Worm (Caenorhabditis elegans) whole organism, early embryonic: ENCODE measurements around the gene srh-145.

ENCODE experiments used
- B0310.2 ChIP-seq: sonication (generic microtip); optimal IDR thresholded peaks from 2 replicates; lab custom pipeline; 2016; ENCODE audit warnings: mild to moderate bottlenecking, missing genetic modification characterization, missing compliant biosample characterization
- F13C5.2 ChIP-seq: sonication (generic microtip); optimal IDR thresholded peaks from 2 replicates; lab custom pipeline; 2017; ENCODE audit warnings: mild to moderate bottlenecking, missing genetic modification characterization, inconsistent platforms, missing compliant biosample characterization
- aly-1 ChIP-seq: sonication (generic microtip); optimal IDR thresholded peaks from 2 replicates; lab custom pipeline; 2016; ENCODE audit warnings: missing genetic modification characterization, missing compliant biosample characterization
- ama-1 ChIP-seq: fragments of 150-350 bp; optimal IDR thresholded peaks from 2 replicates; lab custom pipeline; 2014
- ceh-13 ChIP-seq: fragments of 200-800 bp; sonication (Bioruptor generic); optimal IDR thresholded peaks from 2 replicates; lab custom pipeline; 2018; ENCODE audit warnings: mild to moderate bottlenecking, missing genetic modification characterization, missing compliant biosample characterization
- ceh-36 ChIP-seq: sonication (generic microtip); optimal IDR thresholded peaks from 2 replicates; lab custom pipeline; 2016; ENCODE audit warnings: missing genetic modification characterization, inconsistent platforms, missing compliant biosample characterization
- ets-7 ChIP-seq: sonication (generic microtip); optimal IDR thresholded peaks from 2 replicates; lab custom pipeline; 2016; ENCODE audit warnings: missing genotype, missing genetic modification characterization, missing compliant biosample characterization
- flt-1 ChIP-seq: fragments of 200-800 bp; sonication (Bioruptor generic); IDR thresholded peaks from 2 replicates; pipeline ENCODE4 v1.3.6; 2022; ENCODE audit warnings: missing genetic modification characterization, missing compliant biosample characterization
- hmbx-1 ChIP-seq: sonication (generic microtip); optimal IDR thresholded peaks from 2 replicates; lab custom pipeline; 2016; ENCODE audit warnings: mild to moderate bottlenecking, missing genetic modification characterization, missing compliant biosample characterization
- hmg-4 ChIP-seq: fragments of 200-800 bp; sonication (Bioruptor generic); optimal IDR thresholded peaks from 2 replicates; lab custom pipeline; 2018; ENCODE audit warnings: mild to moderate bottlenecking, missing genetic modification characterization, missing compliant biosample characterization
- hnd-1 ChIP-seq: sonication (generic microtip); optimal IDR thresholded peaks from 2 replicates; lab custom pipeline; 2016; ENCODE audit warnings: missing genetic modification characterization, missing compliant biosample characterization
- pes-1 ChIP-seq: fragments of 200-800 bp; sonication (Bioruptor generic); IDR thresholded peaks from 2 replicates; pipeline ENCODE4 v1.3.6; 2022; ENCODE audit warnings: missing genetic modification reagents, missing genetic modification characterization, missing compliant biosample characterization
- scrt-1 ChIP-seq: fragments of 200-800 bp; sonication (Bioruptor generic); IDR thresholded peaks from 2 replicates; pipeline ENCODE4 v1.3.6; 2022; ENCODE audit warnings: missing genetic modification characterization, missing compliant biosample characterization
- sea-1 ChIP-seq: fragments of 200-800 bp; sonication (Bioruptor generic); conservative IDR thresholded peaks from 2 replicates; pipeline ENCODE4 v1.3.6; 2022; ENCODE audit warnings: missing genetic modification characterization, missing compliant biosample characterization
- tbx-11 ChIP-seq: fragments of 200-800 bp; sonication (Bioruptor generic); IDR thresholded peaks from 2 replicates; pipeline ENCODE4 v1.3.6; 2022; ENCODE audit warnings: missing genetic modification characterization, missing compliant biosample characterization
- tbx-37 ChIP-seq: fragments of 200-800 bp; sonication (Bioruptor generic); conservative IDR thresholded peaks from 2 replicates; pipeline ENCODE4 v1.3.6; 2022; ENCODE audit warnings: missing genetic modification reagents, missing genetic modification characterization, missing compliant biosample characterization
- tra-4 ChIP-seq: sonication (generic microtip); optimal IDR thresholded peaks from 2 replicates; lab custom pipeline; 2017; ENCODE audit warnings: missing genetic modification characterization, missing compliant biosample characterization

Gene srh-145

DNA sequence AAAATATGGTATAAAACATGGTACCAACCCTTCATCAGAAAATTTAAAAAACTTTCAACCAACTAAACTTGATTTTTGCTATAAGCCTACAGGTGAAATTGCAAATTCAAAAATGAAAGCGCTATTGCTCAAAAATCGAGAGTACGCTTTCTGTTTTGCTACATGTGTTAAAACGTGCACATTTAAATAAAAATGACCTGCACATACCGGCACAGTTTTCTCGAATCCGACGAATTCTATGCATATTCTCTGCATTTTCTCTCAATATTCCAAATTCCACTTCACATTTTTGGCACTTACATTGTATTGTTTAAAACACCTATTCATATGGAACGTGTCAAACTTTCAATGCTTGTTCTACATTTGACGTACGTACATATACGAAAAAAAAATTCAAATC lies at the start of gene srh-145:
Gene srh-145 (plus strand): TSS at position 193 of the 400 bp plus-strand sequence.
- TF ChIP-seq flt-1 (GFP tag; lab: Robert Waterston, UW) (no peak), B0310.2 (tag; lab: Kevin White, UChicago) (no peak), ceh-36 (tag; lab: Kevin White, UChicago) (no peak), ama-1 (lab: Kevin White, UChicago) (no peak), hmbx-1 (tag; lab: Kevin White, UChicago) (no peak), ets-7 (tag; lab: Kevin White, UChicago) (no peak), F13C5.2 (no peak), ceh-13 (no peak), hmg-4 (GFP tag; lab: Kevin White, UChicago) (no peak), hnd-1 (tag; lab: Kevin White, UChicago) (no peak), pes-1 (GFP tag; lab: Robert Waterston, UW) (no peak), tbx-37 (GFP tag; lab: Robert Waterston, UW) (no peak)

DNA sequence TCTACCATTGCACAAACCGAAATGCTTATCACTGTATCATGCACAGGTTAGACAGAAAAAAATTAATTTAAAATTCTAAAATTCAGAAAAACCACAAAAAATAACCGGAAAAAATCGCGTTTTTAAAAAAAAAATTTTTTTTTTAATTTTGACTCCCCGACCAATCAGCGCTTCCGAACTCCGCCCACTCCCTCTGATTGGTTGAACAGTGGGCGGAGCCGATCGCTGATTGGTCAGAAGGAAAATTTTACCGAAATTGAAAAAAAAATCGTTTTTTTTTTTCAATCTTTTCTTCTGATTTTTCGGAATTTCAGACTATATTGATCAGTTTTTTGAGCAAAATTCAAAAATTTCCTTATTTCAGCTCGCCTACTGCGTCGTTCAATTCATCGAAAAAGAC lies 49.2 kb upstream of the srh-145 start:
- TF ChIP-seq scrt-1, result no peak
- no peak for TF ChIP-seq aly-1 (tag; lab: Kevin White, UChicago)
- no peak for TF ChIP-seq ceh-36 (tag; lab: Kevin White, UChicago)

DNA sequence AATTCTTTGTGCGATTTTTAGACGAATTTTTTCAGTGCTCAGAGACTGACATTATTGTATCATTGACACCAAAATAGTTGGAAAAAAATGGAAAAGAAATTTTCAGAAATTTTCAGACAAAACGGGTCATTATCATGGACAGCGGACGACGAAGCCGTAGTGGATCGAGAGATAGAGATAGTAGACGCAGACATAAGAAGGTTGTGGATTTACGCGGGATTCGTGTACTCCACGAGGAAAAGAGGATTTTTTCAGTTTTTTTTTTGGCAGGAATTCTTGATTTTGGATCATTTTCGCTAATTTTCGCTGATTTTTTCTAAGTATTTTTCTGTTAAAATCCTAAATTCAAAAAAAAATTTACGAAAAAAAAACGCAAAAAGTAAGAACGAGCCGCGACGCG lies 42.9 kb upstream of the srh-145 start, which contains the start of gene W08G11.3:
Gene W08G11.3 (plus strand): TSS at position 107 of the 400 bp plus-strand sequence.
- TF ChIP-seq ama-1 (lab: Kevin White, UChicago) (peak; percentile 56), sea-1 (GFP tag; lab: Robert Waterston, UW) (no peak), tbx-11 (GFP tag; lab: Robert Waterston, UW) (no peak), B0310.2 (tag; lab: Kevin White, UChicago) (no peak), pes-1 (GFP tag; lab: Robert Waterston, UW) (no peak)

DNA sequence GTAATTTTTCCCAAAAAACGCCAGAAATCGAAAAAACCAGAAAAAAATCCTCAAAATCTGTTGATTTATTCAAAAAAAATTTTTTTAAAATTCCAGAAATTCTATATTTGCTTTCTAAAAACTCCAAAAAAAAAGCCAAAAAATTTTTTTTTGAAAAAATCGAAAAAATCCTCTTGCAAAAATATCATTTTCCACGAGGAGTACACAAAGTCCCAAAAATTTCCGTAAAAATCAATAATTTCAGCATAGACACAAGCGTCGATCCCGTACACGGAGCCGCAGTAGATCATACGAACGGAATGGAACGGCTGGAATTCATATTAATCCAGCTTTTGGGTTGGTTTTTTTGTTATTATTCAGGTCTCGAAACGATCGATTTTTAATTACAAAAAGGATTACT lies 42.4 kb upstream of the srh-145 start:
- TF ChIP-seq ceh-36 (tag; lab: Kevin White, UChicago) (no peak), tbx-11 (GFP tag; lab: Robert Waterston, UW) (no peak), hmbx-1 (tag; lab: Kevin White, UChicago) (no peak)

DNA sequence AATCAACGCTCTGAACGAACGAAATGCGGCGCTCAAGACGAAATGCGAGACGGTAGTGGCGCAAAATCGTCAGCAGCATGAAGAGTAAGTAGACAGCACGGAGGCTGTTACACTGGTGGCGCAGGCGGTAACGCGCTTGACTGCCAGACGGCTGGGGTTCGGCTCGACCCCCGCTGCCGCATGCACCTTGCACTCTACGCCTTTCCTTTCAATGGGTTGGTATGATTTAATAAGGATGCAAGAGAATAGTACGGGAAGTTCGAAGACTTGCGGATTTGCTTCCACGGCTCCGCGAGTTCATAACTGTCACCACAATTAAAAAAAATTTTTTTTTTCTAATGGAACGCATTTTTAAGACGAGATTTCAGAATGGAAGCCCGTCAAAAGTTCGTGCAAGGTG lies 40.5 kb upstream of the srh-145 start:
- TF ChIP-seq hmbx-1 (tag; lab: Kevin White, UChicago), result no peak
- TF ChIP-seq hmg-4 (GFP tag; lab: Kevin White, UChicago), result peak; percentile 75
- TF ChIP-seq tbx-11 (GFP tag; lab: Robert Waterston, UW), result peak; percentile 70
- TF ChIP-seq flt-1 (GFP tag; lab: Robert Waterston, UW), result peak; percentile 78
- TF ChIP-seq aly-1 (tag; lab: Kevin White, UChicago), result peak; percentile 89
- TF ChIP-seq hnd-1 (tag; lab: Kevin White, UChicago), result peak; percentile 50
- peak; percentile 76 for TF ChIP-seq F13C5.2
- peak; percentile 52; the same call in 1 of the 2 replicates for TF ChIP-seq tbx-37 (GFP tag; lab: Robert Waterston, UW)
- peak; percentile 84 for TF ChIP-seq pes-1 (GFP tag; lab: Robert Waterston, UW)
- TF ChIP-seq B0310.2 (tag; lab: Kevin White, UChicago), result peak; percentile 57
- TF ChIP-seq ets-7 (tag; lab: Kevin White, UChicago), result peak; percentile 39
- peak; percentile 61 for TF ChIP-seq tra-4 (tag; lab: Kevin White, UChicago)
- peak; percentile 75 for TF ChIP-seq sea-1 (GFP tag; lab: Robert Waterston, UW)
- peak; percentile 90 for TF ChIP-seq scrt-1
- peak; percentile 76 for TF ChIP-seq ceh-36 (tag; lab: Kevin White, UChicago)
- no peak for TF ChIP-seq ama-1 (lab: Kevin White, UChicago)
- peak; percentile 43 for TF ChIP-seq ceh-13

DNA sequence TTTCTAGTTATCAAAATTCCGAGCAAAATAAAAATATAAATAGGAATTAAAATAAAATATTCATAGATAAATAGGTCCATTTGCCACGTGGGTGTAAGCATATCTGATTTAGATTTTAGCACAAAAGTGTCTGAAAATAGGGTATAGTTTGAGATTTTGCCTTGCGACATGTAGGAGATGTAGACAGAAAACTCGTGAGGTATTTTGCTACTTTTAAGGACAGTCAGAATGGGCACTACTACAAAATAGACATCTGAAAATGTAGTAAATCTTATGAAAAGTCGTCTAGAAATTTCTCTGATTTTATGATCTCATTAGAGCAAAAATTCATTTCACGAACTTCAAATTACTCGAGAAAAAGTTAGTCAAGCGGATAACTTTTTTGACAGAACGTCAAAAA lies 35.8 kb upstream of the srh-145 start, which contains the start of gene srv-34:
Gene srv-34 (minus strand): TSS at position 101 of the 400 bp plus-strand sequence.
- no peak for TF ChIP-seq sea-1 (GFP tag; lab: Robert Waterston, UW)
- TF ChIP-seq B0310.2 (tag; lab: Kevin White, UChicago), result no peak
- no peak for TF ChIP-seq tbx-37 (GFP tag; lab: Robert Waterston, UW)
- TF ChIP-seq ceh-13, result no peak
- no peak for TF ChIP-seq flt-1 (GFP tag; lab: Robert Waterston, UW)
- TF ChIP-seq pes-1 (GFP tag; lab: Robert Waterston, UW), result no peak
- TF ChIP-seq tbx-11 (GFP tag; lab: Robert Waterston, UW), result no peak
- TF ChIP-seq hnd-1 (tag; lab: Kevin White, UChicago), result no peak
- no peak for TF ChIP-seq F13C5.2
- TF ChIP-seq ceh-36 (tag; lab: Kevin White, UChicago), result no peak
- TF ChIP-seq ama-1 (lab: Kevin White, UChicago), result no peak

DNA sequence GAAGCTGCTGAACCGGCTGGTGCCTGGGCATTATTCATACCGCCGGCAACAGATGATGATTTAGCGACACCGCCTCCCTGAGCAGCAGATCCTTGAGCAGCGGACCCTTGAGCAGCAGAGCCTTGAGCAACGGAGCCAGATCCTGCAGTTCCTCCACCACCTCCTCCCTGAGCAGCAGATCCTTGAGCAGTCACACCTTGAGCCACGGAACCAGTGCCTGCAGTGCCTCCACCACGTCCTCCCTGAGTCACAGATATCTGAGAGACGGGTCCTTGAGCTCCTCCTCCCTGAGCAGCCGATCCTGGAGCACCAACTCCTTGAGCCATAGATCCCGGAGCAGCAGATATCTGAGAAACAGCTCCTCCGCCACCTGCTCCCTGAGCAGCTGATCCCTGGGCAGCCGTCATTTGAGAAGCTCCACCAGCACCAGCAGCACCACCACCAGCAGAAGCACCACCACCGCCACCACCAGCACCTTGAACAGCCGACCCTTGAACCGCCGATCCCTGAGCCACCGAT lies 34.0 kb upstream of the srh-145 start:
- TF ChIP-seq pes-1 (GFP tag; lab: Robert Waterston, UW) (no peak), ceh-13 (no peak), ama-1 (lab: Kevin White, UChicago) (no peak), scrt-1 (no peak), hmg-4 (GFP tag; lab: Kevin White, UChicago) (no peak), flt-1 (GFP tag; lab: Robert Waterston, UW) (no peak), F13C5.2 (no peak), B0310.2 (tag; lab: Kevin White, UChicago) (no peak)

DNA sequence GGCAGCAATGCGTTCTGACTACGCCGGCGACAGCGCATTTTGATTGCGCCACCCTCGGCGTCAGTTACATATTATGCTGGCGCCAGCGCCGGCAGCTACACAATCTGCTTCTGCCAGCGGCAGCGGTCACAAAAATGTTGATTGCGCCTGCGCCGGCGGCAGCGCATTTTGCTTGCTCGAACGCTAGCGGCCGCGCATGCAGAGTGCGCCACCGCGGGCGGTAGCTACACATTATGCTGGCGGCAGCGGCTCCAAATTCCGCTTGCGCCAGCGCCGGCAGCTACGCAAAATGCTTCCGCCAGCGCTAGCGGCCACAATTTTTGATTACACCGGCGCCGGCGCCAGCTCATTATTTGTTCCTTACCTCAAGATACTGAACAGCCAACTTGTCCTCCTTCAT lies 33.3 kb upstream of the srh-145 start:
- no peak for TF ChIP-seq tra-4 (tag; lab: Kevin White, UChicago)
- TF ChIP-seq tbx-11 (GFP tag; lab: Robert Waterston, UW), result no peak
- TF ChIP-seq ets-7 (tag; lab: Kevin White, UChicago), result no peak
- TF ChIP-seq pes-1 (GFP tag; lab: Robert Waterston, UW), result no peak
- TF ChIP-seq aly-1 (tag; lab: Kevin White, UChicago), result no peak
- TF ChIP-seq ama-1 (lab: Kevin White, UChicago), result no peak
- no peak for TF ChIP-seq sea-1 (GFP tag; lab: Robert Waterston, UW)
- no peak for TF ChIP-seq hnd-1 (tag; lab: Kevin White, UChicago)
